Fruit fly (Drosophila melanogaster): ENCODE data around the gene msl-2.
A peak's percentile ranks its signal among the peaks of the same experiment; 100 is the strongest.

- TF ChIP-seq toe (GFP tag; optimal IDR thresholded peaks at IDR 0.05): peak; percentile 36
- peak; percentile 95 for TF ChIP-seq CG11617 (GFP tag; optimal IDR thresholded peaks at IDR 0.05)
- TF ChIP-seq kay (GFP tag; ENCODE audit: borderline replicate concordance): peak; percentile 43
- TF ChIP-seq bab1 (GFP tag; optimal IDR thresholded peaks at IDR 0.05): peak; percentile 62
- TF ChIP-seq tj (GFP tag; optimal IDR thresholded peaks at IDR 0.05): peak; percentile 52
- peak; percentile 94 for TF ChIP-seq CG33017 (tag; optimal IDR thresholded peaks at IDR 0.05)
- peak; percentile 13 for TF ChIP-seq CG5204 (GFP tag; optimal IDR thresholded peaks at IDR 0.05)
- peak; percentile 94 for TF ChIP-seq CG7101 (tag; optimal IDR thresholded peaks at IDR 0.05)
Observed at dm6 chr2L:3507209-3508164, 41.6 kb upstream of the msl-2 start, which contains the start of gene tim.

All from whole organism, adult.